Worm (Caenorhabditis elegans): ENCODE results near the gene aakg-4.

ce11 chrX:2347962-2348361 is 28.8 kb upstream of the aakg-4 start:
- TF ChIP-seq flt-1 (GFP tag; IDR thresholded peaks at IDR 0.05) (no peak), sea-1 (GFP tag; conservative IDR thresholded peaks at IDR 0.05) (no peak), hmbx-1 (tag; optimal IDR thresholded peaks at IDR 0.05) (no peak), pes-1 (GFP tag; IDR thresholded peaks at IDR 0.05) (no peak), aly-1 (tag; optimal IDR thresholded peaks at IDR 0.05) (no peak), F13C5.2 (tag; optimal IDR thresholded peaks at IDR 0.05) (no peak), tbx-11 (GFP tag; IDR thresholded peaks at IDR 0.05) (no peak), B0310.2 (tag; optimal IDR thresholded peaks at IDR 0.05) (no peak), ama-1 (optimal IDR thresholded peaks at IDR 0.05) (no peak), tbx-37 (GFP tag; conservative IDR thresholded peaks at IDR 0.05) (no peak), ceh-36 (tag; optimal IDR thresholded peaks at IDR 0.05) (no peak), ceh-13 (GFP tag; optimal IDR thresholded peaks at IDR 0.05) (no peak), hmg-4 (GFP tag; optimal IDR thresholded peaks at IDR 0.05) (no peak)

All from whole organism, early embryonic.